Worm (Caenorhabditis elegans): ENCODE measurements around the gene srlf-30.

Gene srlf-30

DNA sequence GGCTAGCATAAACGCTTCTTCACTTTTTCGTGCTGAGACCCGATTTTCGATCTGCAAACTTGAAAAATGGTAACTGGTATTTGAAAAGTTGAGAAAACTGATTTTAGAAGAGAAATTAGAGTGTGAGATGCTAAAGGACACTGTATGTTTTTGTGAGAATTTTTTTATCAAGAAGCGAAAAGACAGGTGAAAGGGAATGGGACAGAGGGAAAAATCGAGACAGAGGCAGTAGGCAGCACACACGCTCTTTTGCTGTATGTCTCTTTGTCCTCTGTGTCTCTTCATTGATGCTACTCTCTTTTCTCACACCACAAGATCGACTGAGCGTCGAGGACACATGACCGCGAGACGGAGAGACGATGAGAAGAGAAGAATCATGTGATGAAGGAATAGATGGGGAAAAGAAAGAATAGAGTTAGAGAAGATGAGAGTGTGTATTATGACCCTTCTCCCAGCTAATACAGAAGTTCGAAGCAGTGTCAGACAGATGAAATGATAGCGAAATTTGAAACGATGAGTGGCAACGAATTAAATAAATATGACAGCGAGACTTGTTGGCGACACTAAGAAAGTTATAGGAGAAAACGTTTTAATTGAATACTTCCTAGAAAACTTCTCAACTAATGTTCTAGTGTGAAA is 35.8 kb downstream of the srlf-30 start, which contains the start of gene lgg-2 (continued):
- TF ChIP-seq dsc-1 (tag; optimal IDR thresholded peaks at IDR 0.05) (peak; percentile 93), elt-2 (tag; optimal IDR thresholded peaks at IDR 0.05) (peak; percentile 89), egl-13 (tag; optimal IDR thresholded peaks at IDR 0.05) (peak; percentile 92), unc-98 (GFP tag; IDR thresholded peaks at IDR 0.05) (peak; percentile 29; the same call in 1 of the 2 replicates), sptf-1 (tag; optimal IDR thresholded peaks at IDR 0.05) (no peak), swsn-7 (tag; optimal IDR thresholded peaks at IDR 0.05) (peak; percentile 99), nhr-84 (tag; optimal IDR thresholded peaks at IDR 0.05) (no peak), alr-1 (tag; optimal IDR thresholded peaks at IDR 0.05; ENCODE audit: borderline replicate concordance) (no peak), C34B4.2 (tag; optimal IDR thresholded peaks at IDR 0.05) (no peak), fkh-10 (GFP tag; optimal IDR thresholded peaks at IDR 0.05) (peak; percentile 26), nhr-47 (tag; optimal IDR thresholded peaks at IDR 0.05) (peak; percentile 97), ceh-88 (GFP tag; IDR thresholded peaks at IDR 0.05) (peak; percentile 79), Y116A8C.19 (tag; optimal IDR thresholded peaks at IDR 0.05; ENCODE audit: borderline replicate concordance) (no peak), irx-1 (tag; optimal IDR thresholded peaks at IDR 0.05) (peak; percentile 93), fkh-4 (tag; optimal IDR thresholded peaks at IDR 0.05; ENCODE audit: borderline replicate concordance) (no peak), sox-4 (tag; optimal IDR thresholded peaks at IDR 0.05) (peak; percentile 77), snpc-4 (tag; optimal IDR thresholded peaks at IDR 0.05) (peak; percentile 79), unc-130 (tag; optimal IDR thresholded peaks at IDR 0.05) (no peak), grh-1 (GFP tag; IDR thresholded peaks at IDR 0.05) (peak; percentile 86), nhr-12 (tag; optimal IDR thresholded peaks at IDR 0.05) (no peak), blmp-1 (tag; optimal IDR thresholded peaks at IDR 0.05) (peak; percentile 97), snu-23 (GFP tag; optimal IDR thresholded peaks at IDR 0.05) (peak; percentile 99), sup-37 (GFP tag; optimal IDR thresholded peaks at IDR 0.05) (peak; percentile 73), nhr-90 (tag; optimal IDR thresholded peaks at IDR 0.05; ENCODE audit: poor library complexity) (peak; percentile 97), efl-3 (GFP tag; optimal IDR thresholded peaks at IDR 0.05) (no peak), pax-3 (tag; optimal IDR thresholded peaks at IDR 0.05) (peak; percentile 86), mab-9 (GFP tag; IDR thresholded peaks at IDR 0.05) (peak; percentile 84), tlp-1 (tag; optimal IDR thresholded peaks at IDR 0.05) (no peak), ztf-11 (tag; optimal IDR thresholded peaks at IDR 0.05) (peak in 1 of 2 experiments; percentile 85), mef-2 (tag; optimal IDR thresholded peaks at IDR 0.05) (peak; percentile 76), unc-62 (GFP tag; optimal IDR thresholded peaks at IDR 0.05) (no peak), nhr-237 (tag; optimal IDR thresholded peaks at IDR 0.05) (peak; percentile 85), ceh-8 (GFP tag; optimal IDR thresholded peaks at IDR 0.05) (peak; percentile 93), C16A3.4 (tag; optimal IDR thresholded peaks at IDR 0.05) (peak; percentile 85), xbp-1 (tag; optimal IDR thresholded peaks at IDR 0.05) (peak; percentile 93)

ce11 chrIV:10936906-10937540 is 36.8 kb downstream of the srlf-30 start, which contains the start of gene fic-1:
Gene fic-1 (plus strand): TSS chrIV:10937454.
- TF ChIP-seq C16A3.4 (tag; optimal IDR thresholded peaks at IDR 0.05) = no peak
- no peak for TF ChIP-seq efl-3 (GFP tag; optimal IDR thresholded peaks at IDR 0.05)
- no peak for TF ChIP-seq unc-62 (GFP tag; optimal IDR thresholded peaks at IDR 0.05)
- no peak for TF ChIP-seq nhr-12 (tag; optimal IDR thresholded peaks at IDR 0.05)
- peak; percentile 63 for TF ChIP-seq tbx-2 (tag; optimal IDR thresholded peaks at IDR 0.05)
- TF ChIP-seq lin-13 (GFP tag; optimal IDR thresholded peaks at IDR 0.05) = peak; percentile 14
- no peak for TF ChIP-seq sox-4 (tag; optimal IDR thresholded peaks at IDR 0.05)
- no peak for TF ChIP-seq egl-27 (tag; optimal IDR thresholded peaks at IDR 0.05)
- peak; percentile 54 for TF ChIP-seq nhr-237 (tag; optimal IDR thresholded peaks at IDR 0.05)
- TF ChIP-seq mab-9 (GFP tag; IDR thresholded peaks at IDR 0.05) = no peak
- TF ChIP-seq unc-98 (GFP tag; IDR thresholded peaks at IDR 0.05) = no peak
- TF ChIP-seq egl-13 (tag; optimal IDR thresholded peaks at IDR 0.05) = peak; percentile 51
- TF ChIP-seq ceh-8 (GFP tag; optimal IDR thresholded peaks at IDR 0.05) = no peak
- TF ChIP-seq lin-14 (GFP tag; optimal IDR thresholded peaks at IDR 0.05) = peak; percentile 96
- TF ChIP-seq fkh-4 (tag; optimal IDR thresholded peaks at IDR 0.05; ENCODE audit: borderline replicate concordance) = no peak
- no peak for TF ChIP-seq Y116A8C.19 (tag; optimal IDR thresholded peaks at IDR 0.05; ENCODE audit: borderline replicate concordance)
- peak; percentile 57 for TF ChIP-seq irx-1 (tag; optimal IDR thresholded peaks at IDR 0.05)
- no peak for TF ChIP-seq lin-15B (tag; optimal IDR thresholded peaks at IDR 0.05)
- TF ChIP-seq snpc-4 (tag; optimal IDR thresholded peaks at IDR 0.05) = peak; percentile 13
- no peak for TF ChIP-seq hlh-17 (GFP tag; optimal IDR thresholded peaks at IDR 0.05; ENCODE audit: borderline replicate concordance)
- TF ChIP-seq ztf-4 (tag; optimal IDR thresholded peaks at IDR 0.05) = peak; percentile 61
- peak; percentile 51 for TF ChIP-seq isw-1 (GFP tag; IDR thresholded peaks at IDR 0.05)
- TF ChIP-seq zip-4 (GFP tag; optimal IDR thresholded peaks at IDR 0.05) = peak; percentile 6
- peak; percentile 65 for TF ChIP-seq mep-1 (tag; optimal IDR thresholded peaks at IDR 0.05)
- TF ChIP-seq nhr-71 (tag; optimal IDR thresholded peaks at IDR 0.05) = peak; percentile 82
- no peak for TF ChIP-seq hpl-2 (GFP tag; optimal IDR thresholded peaks at IDR 0.05)
- peak; percentile 60 to 74 for TF ChIP-seq lsy-2 (tag; optimal IDR thresholded peaks at IDR 0.05)

All from whole organism, L1 larva.